Worm (Caenorhabditis elegans) whole organism, late embryonic: ENCODE results near the gene F22B5.5.
A peak's percentile ranks its signal among the peaks of the same experiment; 100 is the strongest.

Source experiments
- ceh-9 ChIP-seq: sonication (generic microtip); optimal IDR thresholded peaks from 2 replicates; lab custom pipeline; 2016; ENCODE audit warnings: mild to moderate bottlenecking, missing genetic modification characterization, inconsistent platforms, missing compliant biosample characterization
- nfya-1 ChIP-seq: sonication (generic microtip); optimal IDR thresholded peaks from 2 replicates; lab custom pipeline; 2017; ENCODE audit warnings: missing genetic modification characterization, mild to moderate bottlenecking, missing compliant biosample characterization, antibody characterized with exemption, moderate library complexity
- pag-3 ChIP-seq: sonication (generic microtip); optimal IDR thresholded peaks from 2 replicates; lab custom pipeline; 2016; ENCODE audit warnings: missing compliant biosample characterization, missing genetic modification characterization, borderline replicate concordance
- pha-4 ChIP-seq: fragments of 150-350 bp; optimal IDR thresholded peaks from 2 replicates; lab custom pipeline; 2018; ENCODE audit warnings: missing biosample characterization, missing genetic modification reagents, missing genetic modification characterization

ce11 chrII:8442176-8442575 lies 12.2 kb downstream of the F22B5.5 start:
- TF ChIP-seq nfya-1 (tag; lab: Kevin White, UChicago) (peak; percentile 28), ceh-9 (tag; lab: Kevin White, UChicago) (no peak), pag-3 (tag; lab: Kevin White, UChicago) (no peak), pha-4 (tag; lab: Kevin White, UChicago) (no peak)
